Fruit fly (Drosophila melanogaster) Kc167 (cell line): Measurements from ENCODE around the gene PAN3.

ENCODE experiments used
- h ChIP-seq: fragments of >200 bp; optimal IDR thresholded peaks from 3 replicates; lab custom pipeline; 2018; ENCODE audit warnings: missing external identifiers
- psq ChIP-seq: fragments of >200 bp; optimal IDR thresholded peaks from 2 replicates; lab custom pipeline; 2017; ENCODE audit warnings: missing external identifiers
- ttk ChIP-seq: sonication (Bioruptor generic); optimal IDR thresholded peaks from 2 replicates; lab custom pipeline; 2017; ENCODE audit warnings: missing external identifiers

dm6 chr3L:3124519-3124918 is 53.6 kb downstream of the PAN3 start:
- TF ChIP-seq ttk (lab: Kevin White, UChicago), result no peak
- TF ChIP-seq h (lab: Kevin White, UChicago), result no peak
- TF ChIP-seq psq (lab: Kevin White, UChicago), result no peak
